Worm (Caenorhabditis elegans): ENCODE measurements around the gene ZK938.11.

The ZK938.11 gene

DNA sequence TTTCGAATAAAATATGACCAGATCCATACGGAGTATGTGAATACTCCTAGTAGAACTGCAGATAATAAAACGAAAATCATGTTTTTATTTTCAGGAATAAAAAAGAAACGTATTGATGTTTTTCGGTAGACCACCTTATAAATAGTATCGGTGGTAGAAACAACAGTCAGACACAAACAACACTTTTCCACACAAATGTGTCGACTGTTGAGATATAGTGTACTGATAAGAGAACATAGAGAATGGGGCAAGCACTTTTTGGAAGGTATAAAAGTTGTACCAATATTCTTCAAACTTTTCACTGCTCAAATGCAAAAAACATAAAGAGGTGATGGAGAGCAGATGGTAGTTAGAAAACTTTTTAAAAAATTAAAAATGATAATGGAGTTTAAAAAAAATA, 37.6 kb downstream of the ZK938.11 start, which contains the start of gene cyp-13A6:
Gene cyp-13A6, minus strand, starts transcription at position 180 of the 400 bp plus-strand sequence.
- TF ChIP-seq lin-14 (GFP tag; optimal IDR thresholded peaks at IDR 0.05) = peak; percentile 28
- TF ChIP-seq mdl-1 (tag; optimal IDR thresholded peaks at IDR 0.05) = no peak
- peak; percentile 21 for TF ChIP-seq elt-2 (tag; optimal IDR thresholded peaks at IDR 0.05)
- no peak for TF ChIP-seq nhr-237 (tag; optimal IDR thresholded peaks at IDR 0.05)
- TF ChIP-seq mef-2 (tag; optimal IDR thresholded peaks at IDR 0.05) = no peak
- peak; percentile 13 for TF ChIP-seq nhr-20 (tag; optimal IDR thresholded peaks at IDR 0.05)
- TF ChIP-seq zip-4 (GFP tag; optimal IDR thresholded peaks at IDR 0.05) = no peak

DNA sequence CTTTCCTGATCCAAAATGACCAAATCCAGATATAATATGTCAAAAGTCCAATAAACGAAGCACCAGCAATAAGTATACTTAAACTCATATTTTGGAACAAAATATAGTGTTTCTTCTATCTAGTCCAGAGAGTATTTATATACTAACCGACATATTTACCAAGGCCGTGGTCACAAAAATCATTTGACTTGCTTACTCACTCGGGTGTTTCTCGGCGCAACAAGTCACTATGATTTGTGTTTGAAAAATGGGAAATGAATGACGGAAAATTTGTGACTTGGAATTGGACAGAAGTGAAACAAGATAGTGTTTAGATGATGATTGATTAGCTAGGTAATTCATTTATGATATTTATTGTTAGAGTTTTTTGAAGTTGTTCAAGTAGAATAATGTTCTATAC, 40.0 kb downstream of the ZK938.11 start, which contains the start of gene cyp-13A5:
Gene cyp-13A5, minus strand, starts transcription at position 112 of the 400 bp plus-strand sequence.
- TF ChIP-seq sox-4 (tag; optimal IDR thresholded peaks at IDR 0.05) (no peak), ceh-8 (GFP tag; optimal IDR thresholded peaks at IDR 0.05) (no peak), ama-1 (optimal IDR thresholded peaks at IDR 0.05) (no peak), egl-27 (tag; optimal IDR thresholded peaks at IDR 0.05) (no peak), ces-1 (GFP tag; optimal IDR thresholded peaks at IDR 0.05) (no peak), F16B12.6 (tag; optimal IDR thresholded peaks at IDR 0.05) (no peak), lsy-2 (tag; optimal IDR thresholded peaks at IDR 0.05) (no peak), unc-130 (tag; optimal IDR thresholded peaks at IDR 0.05) (no peak), mef-2 (tag; optimal IDR thresholded peaks at IDR 0.05) (no peak), lir-3 (tag; optimal IDR thresholded peaks at IDR 0.05; ENCODE audit: poor library complexity) (no peak), fos-1 (tag; optimal IDR thresholded peaks at IDR 0.05) (no peak), ztf-11 (tag; optimal IDR thresholded peaks at IDR 0.05) (no peak), efl-1 (optimal IDR thresholded peaks at IDR 0.05) (no peak), efl-1 (GFP tag; optimal IDR thresholded peaks at IDR 0.05 in 1 of 2) (no peak), hlh-4 (tag; optimal IDR thresholded peaks at IDR 0.05) (no peak), Y116A8C.19 (tag; optimal IDR thresholded peaks at IDR 0.05; ENCODE audit: borderline replicate concordance) (no peak), aly-2 (tag; optimal IDR thresholded peaks at IDR 0.05) (no peak), hpl-2 (GFP tag; optimal IDR thresholded peaks at IDR 0.05) (no peak), elt-3 (tag; optimal IDR thresholded peaks at IDR 0.05) (peak in 4 of 6 experiments; percentile 23 to 78 (median 41)), tbx-2 (tag; optimal IDR thresholded peaks at IDR 0.05) (peak; percentile 11), unc-86 (tag; optimal IDR thresholded peaks at IDR 0.05) (no peak), vab-15 (tag; optimal IDR thresholded peaks at IDR 0.05) (no peak), nhr-76 (tag; optimal IDR thresholded peaks at IDR 0.05) (no peak), snu-23 (GFP tag; optimal IDR thresholded peaks at IDR 0.05) (peak; percentile 56), lin-15B (tag; optimal IDR thresholded peaks at IDR 0.05) (no peak), nhr-12 (tag; optimal IDR thresholded peaks at IDR 0.05) (no peak), ets-5 (GFP tag; IDR thresholded peaks at IDR 0.05) (no peak), rnt-1 (tag; optimal IDR thresholded peaks at IDR 0.05) (no peak), C16A3.4 (tag; optimal IDR thresholded peaks at IDR 0.05) (peak; percentile 0), nhr-90 (tag; optimal IDR thresholded peaks at IDR 0.05; ENCODE audit: poor library complexity) (peak; percentile 27), sup-37 (GFP tag; optimal IDR thresholded peaks at IDR 0.05) (no peak), zip-4 (GFP tag; optimal IDR thresholded peaks at IDR 0.05) (no peak), elt-2 (tag; optimal IDR thresholded peaks at IDR 0.05) (peak; percentile 34), unc-98 (GFP tag; IDR thresholded peaks at IDR 0.05) (no peak), jun-1 (tag; optimal IDR thresholded peaks at IDR 0.05) (no peak), nhr-20 (tag; optimal IDR thresholded peaks at IDR 0.05) (peak; percentile 89), C04F5.9 (tag; optimal IDR thresholded peaks at IDR 0.05) (no peak), zag-1 (tag; optimal IDR thresholded peaks at IDR 0.05) (no peak), egl-13 (tag; optimal IDR thresholded peaks at IDR 0.05) (no peak), isw-1 (GFP tag; IDR thresholded peaks at IDR 0.05) (no peak), alr-1 (tag; optimal IDR thresholded peaks at IDR 0.05; ENCODE audit: borderline replicate concordance) (no peak), fkh-8 (tag; optimal IDR thresholded peaks at IDR 0.05) (no peak), ceh-90 (tag; optimal IDR thresholded peaks at IDR 0.05) (no peak), ceh-88 (GFP tag; IDR thresholded peaks at IDR 0.05) (no peak), nhr-85 (tag) (peak; percentile 88), snpc-4 (tag; optimal IDR thresholded peaks at IDR 0.05) (no peak), hlh-17 (GFP tag; optimal IDR thresholded peaks at IDR 0.05; ENCODE audit: borderline replicate concordance) (no peak), nhr-237 (tag; optimal IDR thresholded peaks at IDR 0.05) (no peak), nhr-71 (tag; optimal IDR thresholded peaks at IDR 0.05) (peak; percentile 47)
